Fruit fly (Drosophila melanogaster): ENCODE data around the gene CG3631.

Gene CG3631

dm6 chr3R:14886011-14886534 lies 6.8 kb downstream of the CG3631 start, which contains the start of the genes Rrp6, CG33331 and CG33332:
Gene Rrp6, minus strand, starts transcription at chr3R:14886246.
Gene CG33331, plus strand, starts transcription at chr3R:14886456.
Gene CG33332, plus strand, starts transcription at chr3R:14886456.
- no peak for TF ChIP-seq fd102C (GFP tag; optimal IDR thresholded peaks at IDR 0.05)
- TF ChIP-seq CG13296 (GFP tag; optimal IDR thresholded peaks at IDR 0.05), result peak; percentile 67
- no peak for TF ChIP-seq CG6654 (GFP tag; optimal IDR thresholded peaks at IDR 0.05)
- TF ChIP-seq CG9609 (GFP tag; optimal IDR thresholded peaks at IDR 0.05), result peak; percentile 60
- no peak for TF ChIP-seq CG10462 (GFP tag; optimal IDR thresholded peaks at IDR 0.05)
- peak; percentile 21 for TF ChIP-seq crc (GFP tag; optimal IDR thresholded peaks at IDR 0.05)
- no peak for TF ChIP-seq CG43689 (GFP tag; IDR thresholded peaks at IDR 0.05)
- peak; percentile 40; the same call in 2 of the 4 replicates for TF ChIP-seq Gug (GFP tag; IDR thresholded peaks at IDR 0.05)
- TF ChIP-seq Side (GFP tag; optimal IDR thresholded peaks at IDR 0.05), result peak; percentile 35
- no peak for TF ChIP-seq CG31365 (tag; optimal IDR thresholded peaks at IDR 0.05)
- 0 out of 3 replicates have a peak, but pooled peaks have one; percentile 15 for TF ChIP-seq CG14050 (GFP tag; IDR thresholded peaks at IDR 0.05)
- no peak for TF ChIP-seq jing (GFP tag; optimal IDR thresholded peaks at IDR 0.05)
- TF ChIP-seq ab (GFP tag; optimal IDR thresholded peaks at IDR 0.05), result no peak
- TF ChIP-seq org-1 (GFP tag; optimal IDR thresholded peaks at IDR 0.05), result peak; percentile 26
- peak; percentile 64 for TF ChIP-seq CG4328 (GFP tag; optimal IDR thresholded peaks at IDR 0.05)
- TF ChIP-seq Ssrp (tag; optimal IDR thresholded peaks at IDR 0.05), result peak; percentile 68
- peak; percentile 37 for TF ChIP-seq Hand (GFP tag; optimal IDR thresholded peaks at IDR 0.05)
- peak; percentile 31 for TF ChIP-seq D19B (GFP tag; optimal IDR thresholded peaks at IDR 0.05)
- TF ChIP-seq trem (tag; optimal IDR thresholded peaks at IDR 0.05), result peak; percentile 67
- TF ChIP-seq hbn (GFP tag; IDR thresholded peaks at IDR 0.05; ENCODE audit: partially characterized antibody), result peak; percentile 48
- no peak for TF ChIP-seq disco-r (GFP tag; optimal IDR thresholded peaks at IDR 0.05)
- TF ChIP-seq Dip2 (GFP tag; IDR thresholded peaks at IDR 0.05), result no peak
- TF ChIP-seq tin (GFP tag; optimal IDR thresholded peaks at IDR 0.05), result peak; percentile 77
- peak; percentile 54 for TF ChIP-seq CG18476 (GFP tag; optimal IDR thresholded peaks at IDR 0.05)
- no peak for TF ChIP-seq ham (GFP tag; IDR thresholded peaks at IDR 0.05)
- TF ChIP-seq crol (GFP tag; IDR thresholded peaks at IDR 0.05), result no peak
- TF ChIP-seq CG10267 (tag; optimal IDR thresholded peaks at IDR 0.05), result peak; percentile 95
- 0 out of 2 replicates have a peak, but pooled peaks have one; percentile 18 for TF ChIP-seq sisA (GFP tag; IDR thresholded peaks at IDR 0.05)
- peak; percentile 78 for TF ChIP-seq Xbp1 (GFP tag; optimal IDR thresholded peaks at IDR 0.05)
- peak; percentile 76 for TF ChIP-seq CG10209 (GFP tag; optimal IDR thresholded peaks at IDR 0.05)
- no peak for TF ChIP-seq Jarid2 (GFP tag; optimal IDR thresholded peaks at IDR 0.05)
- TF ChIP-seq CG17829 (tag; optimal IDR thresholded peaks at IDR 0.05), result peak; percentile 85
- no peak for TF ChIP-seq Gsc (GFP tag; IDR thresholded peaks at IDR 0.05)
- no peak for TF ChIP-seq CG12744 (GFP tag; optimal IDR thresholded peaks at IDR 0.05)
- no peak for TF ChIP-seq sc (optimal IDR thresholded peaks at IDR 0.05)
- peak; percentile 33 for TF ChIP-seq sc (GFP tag; optimal IDR thresholded peaks at IDR 0.05)
- no peak; the same call in 2 of the 3 replicates for TF ChIP-seq croc (GFP tag; conservative IDR thresholded peaks at IDR 0.05)
- TF ChIP-seq jumu (GFP tag; optimal IDR thresholded peaks at IDR 0.05), result peak; percentile 47
- TF ChIP-seq CG17359 (tag; optimal IDR thresholded peaks at IDR 0.05), result peak; percentile 68
- TF ChIP-seq pita (GFP tag; optimal IDR thresholded peaks at IDR 0.05), result no peak
- TF ChIP-seq CG15514 (GFP tag; optimal IDR thresholded peaks at IDR 0.05), result peak; percentile 74
- TF ChIP-seq CG12219 (GFP tag; optimal IDR thresholded peaks at IDR 0.05), result peak; percentile 10
- TF ChIP-seq dmrt11E (tag; optimal IDR thresholded peaks at IDR 0.05), result peak; percentile 50
- TF ChIP-seq CG34376 (GFP tag; optimal IDR thresholded peaks at IDR 0.05), result peak; percentile 59
- TF ChIP-seq CG8359 (GFP tag; optimal IDR thresholded peaks at IDR 0.05; ENCODE audit: borderline replicate concordance), result no peak
- peak; percentile 40; the same call in 1 of the 2 replicates for TF ChIP-seq CG14667 (GFP tag; IDR thresholded peaks at IDR 0.05)
- peak; percentile 66 for TF ChIP-seq Hsf (GFP tag; optimal IDR thresholded peaks at IDR 0.05)
- 0 out of 3 replicates have a peak, but pooled peaks have one; percentile 6 for TF ChIP-seq C15 (GFP tag; IDR thresholded peaks at IDR 0.05)
- peak; percentile 33 for TF ChIP-seq her (GFP tag; optimal IDR thresholded peaks at IDR 0.05)
- no peak for TF ChIP-seq CG5953 (GFP tag; IDR thresholded peaks at IDR 0.05)
- TF ChIP-seq Ets97D (GFP tag; optimal IDR thresholded peaks at IDR 0.05), result peak; percentile 75
